Fruit fly (Drosophila melanogaster): ENCODE data around the gene CG10681.

DNA sequence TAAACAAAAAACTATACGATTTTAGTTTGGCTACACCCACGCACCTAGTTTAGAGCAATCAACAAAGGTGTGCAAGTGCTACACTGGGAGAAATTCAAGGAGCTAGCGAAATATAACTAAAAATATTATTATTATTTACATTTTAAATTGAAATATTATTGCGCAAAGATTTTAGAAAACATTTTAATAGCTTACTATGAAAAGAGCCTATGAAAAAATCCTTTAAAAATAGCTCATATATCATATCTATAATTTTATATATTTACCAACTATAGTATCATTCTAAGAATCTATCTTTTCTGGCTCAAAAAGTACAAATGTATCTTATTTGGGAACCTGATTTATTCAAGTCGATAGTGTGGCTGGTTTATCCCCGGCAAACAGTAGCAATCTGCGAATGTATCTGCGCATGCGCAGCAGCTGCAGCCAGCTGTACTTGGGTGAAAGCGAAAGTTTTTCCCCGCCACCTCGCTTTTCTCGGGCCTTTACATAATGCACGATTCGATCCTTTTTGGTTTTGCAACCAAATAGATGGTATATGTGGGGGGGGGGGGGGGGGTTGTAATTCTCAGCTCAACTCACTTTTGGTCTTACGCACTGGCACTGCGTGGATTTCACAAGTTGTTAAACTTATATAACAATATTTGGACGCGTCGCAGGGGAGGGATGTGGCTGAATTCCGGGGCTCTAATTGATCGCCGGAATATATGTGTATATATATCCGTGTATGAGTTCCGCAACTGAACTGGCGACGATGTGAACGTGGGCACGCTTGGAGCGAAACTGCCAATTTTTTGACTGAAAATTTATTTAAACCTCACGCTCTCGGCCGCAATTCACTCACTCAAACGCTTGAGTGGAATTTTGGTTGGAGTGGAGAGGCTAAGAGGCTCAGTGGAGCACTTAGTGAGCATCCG is 4.6 kb upstream of the CG10681 start, which contains the start of gene CG10657:
- TF ChIP-seq Bdp1 (GFP tag; optimal IDR thresholded peaks at IDR 0.05) (no peak), CG7556 (GFP tag; optimal IDR thresholded peaks at IDR 0.05) (no peak), CG17612 (GFP tag; IDR thresholded peaks at IDR 0.05) (no peak), HmgD (GFP tag; optimal IDR thresholded peaks at IDR 0.05) (no peak), trem (tag; optimal IDR thresholded peaks at IDR 0.05) (no peak), amos (GFP tag; IDR thresholded peaks at IDR 0.05; ENCODE audit: partially characterized antibody) (peak; percentile 24; the same call in 1 of the 2 replicates), Eip74EF (GFP tag; optimal IDR thresholded peaks at IDR 0.05) (no peak), CG8478 (optimal IDR thresholded peaks at IDR 0.05) (no peak)
